Fruit fly (Drosophila melanogaster) whole organism, prepupa: ENCODE data around the gene Snmp1.

Experiments
- Blimp-1 ChIP-seq: fragments of 200-800 bp; sonication (Bioruptor generic); optimal IDR thresholded peaks from 3 replicates; lab custom pipeline; 2017; ENCODE audit warnings: missing biosample characterization, missing genetic modification characterization, mild to moderate bottlenecking, moderate library complexity, missing genetic modification reagents
- CG10631 ChIP-seq: fragments of 200-800 bp; sonication (Bioruptor generic); optimal IDR thresholded peaks from 2 replicates; lab custom pipeline; 2016; ENCODE audit warnings: missing biosample characterization, missing genetic modification characterization
- CG10669 ChIP-seq: fragments of 200-800 bp; sonication (Bioruptor generic); optimal IDR thresholded peaks from 3 replicates; lab custom pipeline; 2018; ENCODE audit warnings: missing biosample characterization, mild to moderate bottlenecking, missing genetic modification characterization, moderate library complexity
- CG11294 ChIP-seq: fragments of 200-800 bp; sonication (Bioruptor generic); IDR thresholded peaks from 2 replicates; pipeline ENCODE4 v1.3.6; 2022; ENCODE audit warnings: missing biosample characterization, missing genetic modification characterization
- CG11762 ChIP-seq: fragments of 200-800 bp; sonication (Bioruptor generic); optimal IDR thresholded peaks from 3 replicates; lab custom pipeline; 2016; ENCODE audit warnings: missing biosample characterization, missing genetic modification characterization; ENCODE audit not compliant: insufficient read depth
- CG15336 ChIP-seq: fragments of 200-800 bp; sonication (Bioruptor generic); IDR thresholded peaks from 2 replicates; pipeline ENCODE4 v1.3.6; 2022; ENCODE audit warnings: missing biosample characterization, missing genetic modification characterization
- CG1621 ChIP-seq: fragments of 200-800 bp; sonication (Bioruptor generic); optimal IDR thresholded peaks from 3 replicates; lab custom pipeline; 2018; ENCODE audit warnings: missing biosample characterization, mild to moderate bottlenecking, missing genetic modification characterization
- CG16779 ChIP-seq: fragments of 200-800 bp; sonication (Bioruptor generic); optimal IDR thresholded peaks from 3 replicates; lab custom pipeline; 2017; ENCODE audit warnings: missing biosample characterization, mild to moderate bottlenecking, missing genetic modification characterization
- CG3032 ChIP-seq: fragments of 200-800 bp; optimal IDR thresholded peaks from 2 replicates; lab custom pipeline; 2019; ENCODE audit warnings: missing biosample characterization, mild to moderate bottlenecking, missing genetic modification characterization, moderate library complexity
- CG31627 ChIP-seq: fragments of 200-800 bp; sonication (Bioruptor generic); optimal IDR thresholded peaks from 3 replicates; lab custom pipeline; 2016; ENCODE audit warnings: missing biosample characterization, missing genetic modification characterization
- CG32006 ChIP-seq: fragments of 200-800 bp; sonication (Bioruptor generic); optimal IDR thresholded peaks from 3 replicates; lab custom pipeline; 2017; ENCODE audit warnings: missing biosample characterization, mild to moderate bottlenecking, missing genetic modification characterization
- CG3919 ChIP-seq: fragments of 200-800 bp; sonication (Bioruptor generic); optimal IDR thresholded peaks from 3 replicates; lab custom pipeline; 2016; ENCODE audit warnings: missing biosample characterization, missing genetic modification characterization
- CG4318 ChIP-seq: fragments of 200-800 bp; sonication (Bioruptor generic); optimal IDR thresholded peaks from 3 replicates; lab custom pipeline; 2017; ENCODE audit warnings: missing biosample characterization, mild to moderate bottlenecking, missing genetic modification characterization
- CG6163 ChIP-seq: fragments of 200-800 bp; sonication (Bioruptor generic); IDR thresholded peaks from 3 replicates; pipeline ENCODE4 v1.3.6; 2022; ENCODE audit warnings: missing biosample characterization, missing genetic modification characterization
- CG6276 ChIP-seq: fragments of 200-800 bp; sonication (Bioruptor generic); optimal IDR thresholded peaks from 2 replicates; lab custom pipeline; 2017; ENCODE audit warnings: missing biosample characterization, mild to moderate bottlenecking, missing genetic modification characterization
- CG6792 ChIP-seq: fragments of 200-800 bp; sonication (Bioruptor generic); optimal IDR thresholded peaks from 3 replicates; lab custom pipeline; 2016; ENCODE audit warnings: missing biosample characterization, missing genetic modification characterization
- CG6808 ChIP-seq: fragments of 200-800 bp; sonication (Bioruptor generic); optimal IDR thresholded peaks from 3 replicates; lab custom pipeline; 2017; ENCODE audit warnings: missing biosample characterization, missing genetic modification characterization, mild to moderate bottlenecking, moderate library complexity, missing genetic modification reagents
- CG6854 ChIP-seq: fragments of 200-800 bp; sonication (Bioruptor generic); optimal IDR thresholded peaks from 2 replicates; lab custom pipeline; 2017; ENCODE audit warnings: missing biosample characterization, mild to moderate bottlenecking, missing genetic modification characterization
- CG7368 ChIP-seq: fragments of 200-800 bp; sonication (Bioruptor generic); optimal IDR thresholded peaks from 3 replicates; lab custom pipeline; 2016; ENCODE audit warnings: missing biosample characterization, missing genetic modification characterization
- CG8319 ChIP-seq: fragments of 200-800 bp; sonication (Bioruptor generic); optimal IDR thresholded peaks from 3 replicates; lab custom pipeline; 2016; ENCODE audit warnings: missing biosample characterization, missing genetic modification characterization
- CG8632 ChIP-seq: fragments of 200-800 bp; sonication (Bioruptor generic); optimal IDR thresholded peaks from 3 replicates; lab custom pipeline; 2016; ENCODE audit warnings: missing biosample characterization, missing genetic modification characterization
- CG9139 ChIP-seq: fragments of 200-800 bp; sonication (Bioruptor generic); optimal IDR thresholded peaks from 3 replicates; lab custom pipeline; 2017; ENCODE audit warnings: missing biosample characterization, mild to moderate bottlenecking, missing genetic modification characterization
- Eip75B ChIP-seq: fragments of 200-800 bp; sonication (Bioruptor generic); optimal IDR thresholded peaks from 3 replicates; lab custom pipeline; 2016; ENCODE audit warnings: missing biosample characterization, missing genetic modification characterization
- Eip78C ChIP-seq: fragments of 200-800 bp; sonication (Bioruptor generic); peaks from one replicate; lab custom pipeline; 2016; ENCODE audit warnings: missing biosample characterization, missing genetic modification characterization
- Hr38 ChIP-seq: sonication (Bioruptor generic); optimal IDR thresholded peaks from 2 replicates; lab custom pipeline; 2016; ENCODE audit warnings: missing biosample characterization, missing genetic modification characterization
- Hr39 ChIP-seq: fragments of 200-800 bp; sonication (Bioruptor generic); optimal IDR thresholded peaks from 2 replicates; lab custom pipeline; 2016; ENCODE audit warnings: missing biosample characterization, missing genetic modification characterization
- OdsH ChIP-seq: fragments of 200-800 bp; sonication (Bioruptor generic); optimal IDR thresholded peaks from 3 replicates; lab custom pipeline; 2016; ENCODE audit warnings: missing biosample characterization, missing genetic modification characterization
- Sox102F ChIP-seq: fragments of 200-800 bp; sonication (Bioruptor generic); optimal IDR thresholded peaks from 2 replicates; lab custom pipeline; 2016; ENCODE audit warnings: missing biosample characterization, mild to moderate bottlenecking, missing genetic modification characterization
- Sox14 ChIP-seq: fragments of 200-800 bp; sonication (Bioruptor generic); optimal IDR thresholded peaks from 3 replicates; lab custom pipeline; 2016; ENCODE audit warnings: missing biosample characterization, missing genetic modification characterization
- Sox15 ChIP-seq: fragments of 200-800 bp; sonication (Bioruptor generic); optimal IDR thresholded peaks from 3 replicates; lab custom pipeline; 2016; ENCODE audit warnings: missing biosample characterization, missing genetic modification characterization
- achi ChIP-seq: fragments of 200-800 bp; sonication (Bioruptor generic); optimal IDR thresholded peaks from 3 replicates; lab custom pipeline; 2016; ENCODE audit warnings: missing biosample characterization, missing genetic modification characterization
- dsx ChIP-seq: fragments of 200-800 bp; optimal IDR thresholded peaks from 3 replicates; lab custom pipeline; 2019; ENCODE audit warnings: missing biosample characterization, mild to moderate bottlenecking, missing genetic modification characterization, moderate library complexity; ENCODE audit not compliant: poor library complexity, severe bottlenecking
- eg ChIP-seq: fragments of 200-800 bp; sonication (Bioruptor generic); IDR thresholded peaks from 3 replicates; pipeline ENCODE4 v1.3.6; 2022; ENCODE audit warnings: missing biosample characterization, missing genetic modification characterization
- esn ChIP-seq: fragments of 200-800 bp; sonication (Bioruptor generic); optimal IDR thresholded peaks from 2 replicates; lab custom pipeline; 2016; ENCODE audit warnings: missing biosample characterization, mild to moderate bottlenecking, missing genetic modification characterization, moderate library complexity
- fd59A ChIP-seq: fragments of 200-800 bp; sonication (Bioruptor generic); optimal IDR thresholded peaks from 2 replicates; lab custom pipeline; 2017; ENCODE audit warnings: missing biosample characterization, mild to moderate bottlenecking, missing genetic modification characterization, missing genetic modification reagents
- fd85E ChIP-seq: fragments of 200-800 bp; sonication (Bioruptor generic); optimal IDR thresholded peaks from 3 replicates; lab custom pipeline; 2016; ENCODE audit warnings: missing biosample characterization, missing genetic modification characterization
- fkh ChIP-seq: fragments of 200-800 bp; sonication (Bioruptor generic); optimal IDR thresholded peaks from 3 replicates; lab custom pipeline; 2017; ENCODE audit warnings: missing biosample characterization, mild to moderate bottlenecking, missing genetic modification characterization, moderate library complexity
- lz ChIP-seq: fragments of 200-800 bp; sonication (Bioruptor generic); optimal IDR thresholded peaks from 3 replicates; lab custom pipeline; 2016; ENCODE audit warnings: missing biosample characterization, missing genetic modification characterization
- net ChIP-seq: fragments of 200-800 bp; sonication (Bioruptor generic); optimal IDR thresholded peaks from 3 replicates; lab custom pipeline; 2016; ENCODE audit warnings: missing biosample characterization, missing genetic modification characterization
- pdm3 ChIP-seq: fragments of 200-800 bp; sonication (Bioruptor generic); optimal IDR thresholded peaks from 3 replicates; lab custom pipeline; 2016; ENCODE audit warnings: missing biosample characterization, missing genetic modification characterization
- salr ChIP-seq, 2 experiments: fragments of 200-800 bp; sonication (Bioruptor generic); optimal IDR thresholded peaks; 3 replicates each; lab custom pipeline; 2016 to 2018; ENCODE audit warnings: missing biosample characterization in 2 of 2, missing genetic modification characterization in 2 of 2, mild to moderate bottlenecking in 1 of 2
- spab ChIP-seq: fragments of 200-800 bp; sonication (Bioruptor generic); optimal IDR thresholded peaks from 2 replicates; lab custom pipeline; 2017; ENCODE audit warnings: missing biosample characterization, mild to moderate bottlenecking, missing genetic modification characterization, missing genetic modification reagents
- svp ChIP-seq: fragments of 200-800 bp; sonication (Bioruptor generic); peaks from one replicate; lab custom pipeline; 2016; ENCODE audit warnings: missing biosample characterization, missing genetic modification characterization
- topi ChIP-seq: fragments of 200-800 bp; sonication (Bioruptor generic); optimal IDR thresholded peaks from 3 replicates; lab custom pipeline; 2016; ENCODE audit warnings: missing biosample characterization, missing genetic modification characterization
- vri ChIP-seq: fragments of 200-800 bp; sonication (Bioruptor generic); optimal IDR thresholded peaks from 3 replicates; lab custom pipeline; 2016; ENCODE audit warnings: missing biosample characterization, mild to moderate bottlenecking, missing genetic modification characterization

Snmp1 gene

dm6 chr3R:21180391-21180796 lies 12.4 kb upstream of the Snmp1 start (continued):
- TF ChIP-seq lz (GFP tag; lab: Kevin White, UChicago) (no peak), CG11294 (GFP tag; lab: Robert Waterston, UW) (no peak), CG6854 (peak; percentile 11), CG3919 (GFP tag; lab: Kevin White, UChicago) (no peak), Sox15 (no peak), Hr38 (no peak), CG11762 (GFP tag; lab: Kevin White, UChicago) (no peak), CG16779 (tag; lab: Kevin White, UChicago) (no peak), eg (GFP tag; lab: Robert Waterston, UW) (peak; percentile 40; the same call in 2 of the 3 replicates), pdm3 (no peak), Eip78C (peak; percentile 84), salr (GFP tag; optimal IDR thresholded peaks at IDR 0.05; lab: Kevin White, UChicago) (no peak), OdsH (GFP tag; lab: Kevin White, UChicago) (no peak), dsx (GFP tag; lab: Kevin White, UChicago) (no peak), CG1621 (tag; lab: Kevin White, UChicago) (no peak), Sox14 (GFP tag; lab: Kevin White, UChicago) (no peak), achi (GFP tag; lab: Kevin White, UChicago) (no peak), topi (GFP tag; lab: Kevin White, UChicago) (peak; percentile 14), Sox102F (GFP tag; lab: Kevin White, UChicago) (no peak), fd59A (no peak), CG9139 (GFP tag; lab: Kevin White, UChicago) (no peak), CG6808 (GFP tag; lab: Kevin White, UChicago) (no peak), CG15336 (GFP tag; lab: Robert Waterston, UW) (peak; percentile 57), CG31627 (GFP tag; lab: Kevin White, UChicago) (no peak), CG7368 (GFP tag; lab: Kevin White, UChicago) (no peak), CG6276 (GFP tag; lab: Kevin White, UChicago) (no peak)

- TF ChIP-seq Hr39 (no peak), vri (GFP tag; lab: Kevin White, UChicago) (peak; percentile 35)
Measured at dm6 chr3R:21179592-21180390, 11.8 kb upstream of the Snmp1 start.

dm6 chr3R:21176663-21177145 lies 8.7 kb upstream of the Snmp1 start:
- no peak for TF ChIP-seq CG8319 (GFP tag; lab: Kevin White, UChicago)
- TF ChIP-seq pdm3, result no peak
- no peak for TF ChIP-seq svp (GFP tag; lab: Kevin White, UChicago)
- peak; percentile 12 for TF ChIP-seq CG10631 (GFP tag; lab: Kevin White, UChicago)
- no peak for TF ChIP-seq CG32006 (GFP tag; lab: Kevin White, UChicago)
- TF ChIP-seq fd85E (GFP tag; lab: Kevin White, UChicago), result no peak
- 0 out of 2 replicates have a peak, but pooled peaks have one; percentile 15 for TF ChIP-seq CG15336 (GFP tag; lab: Robert Waterston, UW)
- no peak for TF ChIP-seq CG6792 (GFP tag; lab: Kevin White, UChicago)
- no peak for TF ChIP-seq CG3032
- peak; percentile 74 for TF ChIP-seq fkh (GFP tag; lab: Kevin White, UChicago)
- no peak for TF ChIP-seq Blimp-1 (GFP tag; lab: Kevin White, UChicago)
- TF ChIP-seq CG4318 (GFP tag; lab: Kevin White, UChicago), result no peak
- no peak for TF ChIP-seq CG6808 (GFP tag; lab: Kevin White, UChicago)
- TF ChIP-seq Hr38, result no peak
- TF ChIP-seq net, result no peak
- TF ChIP-seq fd59A, result no peak
- TF ChIP-seq Sox102F (GFP tag; lab: Kevin White, UChicago), result no peak
- TF ChIP-seq CG10669 (GFP tag; lab: Kevin White, UChicago), result no peak
- no peak for TF ChIP-seq CG31627 (GFP tag; lab: Kevin White, UChicago)
- no peak for TF ChIP-seq salr (GFP tag; optimal IDR thresholded peaks at IDR 0.05; lab: Kevin White, UChicago)
- no peak for TF ChIP-seq Eip75B (GFP tag; lab: Kevin White, UChicago)
- no peak for TF ChIP-seq eg (GFP tag; lab: Robert Waterston, UW)
- peak; percentile 1 for TF ChIP-seq OdsH (GFP tag; lab: Kevin White, UChicago)
- peak; percentile 13 for TF ChIP-seq CG8632 (GFP tag; lab: Kevin White, UChicago)
- peak; percentile 8 for TF ChIP-seq spab (GFP tag; lab: Kevin White, UChicago)
- no peak for TF ChIP-seq lz (GFP tag; lab: Kevin White, UChicago)
- TF ChIP-seq esn (GFP tag; lab: Kevin White, UChicago), result no peak
- TF ChIP-seq CG6163, result no peak
- TF ChIP-seq CG11762 (GFP tag; lab: Kevin White, UChicago), result no peak
